Worm (Caenorhabditis elegans) whole organism, early embryonic: ENCODE measurements around the gene F10A3.11.

Experiments used
- B0310.2 ChIP-seq: sonication (generic microtip); optimal IDR thresholded peaks from 2 replicates; lab custom pipeline; 2016; ENCODE audit warnings: mild to moderate bottlenecking, missing genetic modification characterization, missing compliant biosample characterization
- ama-1 ChIP-seq: fragments of 150-350 bp; optimal IDR thresholded peaks from 2 replicates; lab custom pipeline; 2014
- flt-1 ChIP-seq: fragments of 200-800 bp; sonication (Bioruptor generic); IDR thresholded peaks from 2 replicates; pipeline ENCODE4 v1.3.6; 2022; ENCODE audit warnings: missing genetic modification characterization, missing compliant biosample characterization
- hmg-4 ChIP-seq: fragments of 200-800 bp; sonication (Bioruptor generic); optimal IDR thresholded peaks from 2 replicates; lab custom pipeline; 2018; ENCODE audit warnings: mild to moderate bottlenecking, missing genetic modification characterization, missing compliant biosample characterization
- scrt-1 ChIP-seq: fragments of 200-800 bp; sonication (Bioruptor generic); IDR thresholded peaks from 2 replicates; pipeline ENCODE4 v1.3.6; 2022; ENCODE audit warnings: missing genetic modification characterization, missing compliant biosample characterization
- tbx-37 ChIP-seq: fragments of 200-800 bp; sonication (Bioruptor generic); conservative IDR thresholded peaks from 2 replicates; pipeline ENCODE4 v1.3.6; 2022; ENCODE audit warnings: missing genetic modification reagents, missing genetic modification characterization, missing compliant biosample characterization
- tra-4 ChIP-seq: sonication (generic microtip); optimal IDR thresholded peaks from 2 replicates; lab custom pipeline; 2017; ENCODE audit warnings: missing genetic modification characterization, missing compliant biosample characterization

DNA sequence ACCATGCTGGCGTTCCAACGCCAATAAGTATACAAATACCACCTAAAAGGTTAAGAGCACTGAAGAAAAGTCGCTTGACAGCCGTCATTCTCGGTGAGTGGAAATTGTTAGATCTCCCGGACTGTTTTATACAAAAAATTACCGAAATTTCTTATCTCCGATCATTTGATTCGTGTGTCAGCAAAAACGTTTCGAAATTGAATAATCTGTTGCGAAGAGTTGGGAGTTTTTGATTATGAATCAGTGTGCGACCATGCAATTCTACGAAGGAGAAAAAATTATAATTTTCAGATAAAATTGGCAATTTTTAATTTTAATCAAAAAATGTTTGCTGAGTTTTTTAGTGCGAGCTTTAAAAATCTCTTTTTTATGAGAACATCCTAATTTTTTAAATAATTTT, 23.0 kb upstream of the F10A3.11 start, which contains the start of gene clc-11:
- TF ChIP-seq flt-1, result no peak
- TF ChIP-seq tbx-37 (GFP tag; lab: Robert Waterston, UW), result no peak
- no peak for TF ChIP-seq ama-1 (lab: Kevin White, UChicago)
- TF ChIP-seq hmg-4, result no peak
- TF ChIP-seq B0310.2 (tag; lab: Kevin White, UChicago), result no peak
- TF ChIP-seq tra-4 (tag; lab: Kevin White, UChicago), result no peak
- TF ChIP-seq scrt-1 (GFP tag; lab: Robert Waterston, UW), result no peak
